Fruit fly (Drosophila melanogaster): Measurements from ENCODE around the gene CG31251.

CG31251 gene

DNA sequence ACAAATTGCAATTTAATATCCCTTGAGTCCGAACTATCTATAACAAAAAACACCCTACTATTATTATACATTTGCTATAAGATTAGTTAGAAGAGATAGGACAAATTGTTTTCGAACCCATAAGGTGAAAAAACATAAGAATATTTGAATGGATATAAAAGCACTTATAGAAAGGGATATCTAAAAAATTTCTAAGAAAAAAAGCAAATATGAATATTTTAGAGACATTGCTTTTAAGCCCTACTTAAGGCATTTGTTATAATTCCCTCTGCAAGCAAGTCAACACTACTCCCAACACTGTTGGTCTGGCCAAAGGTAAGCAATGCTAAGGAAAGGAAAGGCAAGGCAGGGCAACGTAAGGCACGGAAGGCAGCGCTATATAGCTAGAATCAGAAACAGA lies 25.7 kb upstream of the CG31251 start (continued):
- TF ChIP-seq Sry-β (GFP tag; optimal IDR thresholded peaks at IDR 0.05) (peak; percentile 83), ATbp (GFP tag; optimal IDR thresholded peaks at IDR 0.05) (no peak), vvl (GFP tag; IDR thresholded peaks at IDR 0.05) (no peak), prd (optimal IDR thresholded peaks at IDR 0.05) (no peak), prd (GFP tag; IDR thresholded peaks at IDR 0.05) (0 out of 3 replicates have a peak, but pooled peaks have one; percentile 10), row (GFP tag; IDR thresholded peaks at IDR 0.05) (peak; percentile 41), CG12659 (GFP tag; optimal IDR thresholded peaks at IDR 0.05) (no peak), H15 (GFP tag; IDR thresholded peaks at IDR 0.05) (no peak), Camta (GFP tag; optimal IDR thresholded peaks at IDR 0.05) (no peak), sd (tag; optimal IDR thresholded peaks at IDR 0.05) (no peak), tgo (GFP tag; IDR thresholded peaks at IDR 0.05) (no peak), Dek (tag; optimal IDR thresholded peaks at IDR 0.05) (no peak), Max (GFP tag; optimal IDR thresholded peaks at IDR 0.05) (no peak), kah (GFP tag; optimal IDR thresholded peaks at IDR 0.05) (no peak), al (GFP tag; IDR thresholded peaks at IDR 0.05) (no peak)

DNA sequence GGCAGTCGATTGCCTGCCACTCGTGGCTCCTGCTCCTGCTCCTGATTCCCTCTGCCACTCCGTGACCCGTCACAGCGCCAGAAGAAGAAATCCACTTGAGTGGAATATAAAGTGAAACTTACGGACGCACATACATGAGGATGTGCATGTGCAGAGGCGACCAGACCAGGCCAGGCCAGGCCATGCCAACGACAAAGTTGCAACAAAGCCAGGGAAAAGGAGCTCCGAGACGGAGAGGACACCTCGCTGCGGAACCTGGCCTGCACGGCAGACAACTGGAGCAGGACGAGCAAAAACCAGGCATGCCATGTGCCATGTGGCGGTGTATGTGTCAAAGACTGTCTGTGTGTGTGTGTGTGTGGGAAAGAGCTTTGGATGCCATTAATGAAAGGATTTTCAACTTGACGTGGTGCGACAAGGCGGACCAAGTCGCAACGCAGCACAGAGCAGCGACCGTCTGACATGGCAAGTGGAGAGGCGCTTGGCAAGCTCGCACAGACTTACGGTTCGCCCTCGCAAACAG lies 25.0 kb upstream of the CG31251 start:
- TF ChIP-seq CG10979 (tag; optimal IDR thresholded peaks at IDR 0.05) (no peak), HLHmδ (GFP tag; optimal IDR thresholded peaks at IDR 0.05) (no peak), CG13287 (GFP tag; IDR thresholded peaks at IDR 0.05; ENCODE audit: partially characterized antibody) (no peak), salm (tag; optimal IDR thresholded peaks at IDR 0.05) (no peak), NC2β (GFP tag; optimal IDR thresholded peaks at IDR 0.05) (no peak), CG12942 (GFP tag; optimal IDR thresholded peaks at IDR 0.05) (no peak), ewg (GFP tag; optimal IDR thresholded peaks at IDR 0.05) (no peak), ara (GFP tag; IDR thresholded peaks at IDR 0.05) (0 out of 2 replicates have a peak, but pooled peaks have one; percentile 21), Lim3 (GFP tag; IDR thresholded peaks at IDR 0.05) (no peak), CG9609 (GFP tag; optimal IDR thresholded peaks at IDR 0.05) (no peak), br (optimal IDR thresholded peaks at IDR 0.05) (no peak), Nf-YC (tag; optimal IDR thresholded peaks at IDR 0.05) (no peak), NFAT (GFP tag; IDR thresholded peaks at IDR 0.05) (no peak), twi (tag; optimal IDR thresholded peaks at IDR 0.05) (no peak), ind (GFP tag; optimal IDR thresholded peaks at IDR 0.05) (no peak), sens (GFP tag) (peak; percentile 1), ash1 (GFP tag; optimal IDR thresholded peaks at IDR 0.05) (no peak), CG16815 (GFP tag; optimal IDR thresholded peaks at IDR 0.05) (no peak), pita (GFP tag; optimal IDR thresholded peaks at IDR 0.05) (no peak), CG11247 (GFP tag; IDR thresholded peaks at IDR 0.05) (no peak), ci (GFP tag; IDR thresholded peaks at IDR 0.05) (0 out of 3 replicates have a peak, but pooled peaks have one; percentile 17), gsb (GFP tag; IDR thresholded peaks at IDR 0.05) (no peak), amos (GFP tag; IDR thresholded peaks at IDR 0.05; ENCODE audit: partially characterized antibody) (0 out of 2 replicates have a peak, but pooled peaks have one; percentile 2), CG10209 (GFP tag; optimal IDR thresholded peaks at IDR 0.05) (no peak), Tbp (GFP tag; optimal IDR thresholded peaks at IDR 0.05) (no peak), B-H1 (GFP tag; IDR thresholded peaks at IDR 0.05) (no peak), CG15479 (GFP tag; optimal IDR thresholded peaks at IDR 0.05) (no peak), gsb-n (tag; optimal IDR thresholded peaks at IDR 0.05) (no peak), MBD-R2 (GFP tag; IDR thresholded peaks at IDR 0.05) (no peak), slou (GFP tag; optimal IDR thresholded peaks at IDR 0.05) (no peak), CG17612 (GFP tag; IDR thresholded peaks at IDR 0.05) (no peak), bcd (GFP tag; optimal IDR thresholded peaks at IDR 0.05) (no peak), tgo (GFP tag; IDR thresholded peaks at IDR 0.05) (no peak), chif (GFP tag; optimal IDR thresholded peaks at IDR 0.05) (no peak), CG8478 (optimal IDR thresholded peaks at IDR 0.05) (peak; percentile 64), odd (GFP tag; optimal IDR thresholded peaks at IDR 0.05) (no peak), cg (GFP tag; optimal IDR thresholded peaks at IDR 0.05) (peak; percentile 19), Bgb (GFP tag; IDR thresholded peaks at IDR 0.05; ENCODE audit: partially characterized antibody) (0 out of 2 replicates have a peak, but pooled peaks have one; percentile 30)
